Fruit fly (Drosophila melanogaster) whole organism, prepupa: ENCODE data around the gene Acph-1.

Source experiments
- CG10631 ChIP-seq: fragments of 200-800 bp; sonication (Bioruptor generic); optimal IDR thresholded peaks from 2 replicates; lab custom pipeline; 2016; ENCODE audit warnings: missing biosample characterization, missing genetic modification characterization
- CG10669 ChIP-seq: fragments of 200-800 bp; sonication (Bioruptor generic); optimal IDR thresholded peaks from 3 replicates; lab custom pipeline; 2018; ENCODE audit warnings: missing biosample characterization, mild to moderate bottlenecking, missing genetic modification characterization, moderate library complexity
- CG11294 ChIP-seq: fragments of 200-800 bp; sonication (Bioruptor generic); IDR thresholded peaks from 2 replicates; pipeline ENCODE4 v1.3.6; 2022; ENCODE audit warnings: missing biosample characterization, missing genetic modification characterization
- CG11762 ChIP-seq: fragments of 200-800 bp; sonication (Bioruptor generic); optimal IDR thresholded peaks from 3 replicates; lab custom pipeline; 2016; ENCODE audit warnings: missing biosample characterization, missing genetic modification characterization; ENCODE audit not compliant: insufficient read depth
- CG11902 ChIP-seq: fragments of 200-800 bp; sonication (Bioruptor generic); optimal IDR thresholded peaks from 3 replicates; lab custom pipeline; 2016; ENCODE audit warnings: missing biosample characterization, missing genetic modification characterization
- CG15336 ChIP-seq: fragments of 200-800 bp; sonication (Bioruptor generic); IDR thresholded peaks from 2 replicates; pipeline ENCODE4 v1.3.6; 2022; ENCODE audit warnings: missing biosample characterization, missing genetic modification characterization
- CG1621 ChIP-seq: fragments of 200-800 bp; sonication (Bioruptor generic); optimal IDR thresholded peaks from 3 replicates; lab custom pipeline; 2018; ENCODE audit warnings: missing biosample characterization, mild to moderate bottlenecking, missing genetic modification characterization
- CG16779 ChIP-seq: fragments of 200-800 bp; sonication (Bioruptor generic); optimal IDR thresholded peaks from 3 replicates; lab custom pipeline; 2017; ENCODE audit warnings: missing biosample characterization, mild to moderate bottlenecking, missing genetic modification characterization
- CG3032 ChIP-seq: fragments of 200-800 bp; optimal IDR thresholded peaks from 2 replicates; lab custom pipeline; 2019; ENCODE audit warnings: missing biosample characterization, mild to moderate bottlenecking, missing genetic modification characterization, moderate library complexity
- CG31627 ChIP-seq: fragments of 200-800 bp; sonication (Bioruptor generic); optimal IDR thresholded peaks from 3 replicates; lab custom pipeline; 2016; ENCODE audit warnings: missing biosample characterization, missing genetic modification characterization
- CG32006 ChIP-seq: fragments of 200-800 bp; sonication (Bioruptor generic); optimal IDR thresholded peaks from 3 replicates; lab custom pipeline; 2017; ENCODE audit warnings: missing biosample characterization, mild to moderate bottlenecking, missing genetic modification characterization
- CG34406 ChIP-seq: fragments of 200-800 bp; sonication (Bioruptor generic); optimal IDR thresholded peaks from 3 replicates; lab custom pipeline; 2016; ENCODE audit warnings: missing biosample characterization, missing genetic modification characterization
- CG3919 ChIP-seq: fragments of 200-800 bp; sonication (Bioruptor generic); optimal IDR thresholded peaks from 3 replicates; lab custom pipeline; 2016; ENCODE audit warnings: missing biosample characterization, missing genetic modification characterization
- CG6163 ChIP-seq: fragments of 200-800 bp; sonication (Bioruptor generic); IDR thresholded peaks from 3 replicates; pipeline ENCODE4 v1.3.6; 2022; ENCODE audit warnings: missing biosample characterization, missing genetic modification characterization
- CG6276 ChIP-seq: fragments of 200-800 bp; sonication (Bioruptor generic); optimal IDR thresholded peaks from 2 replicates; lab custom pipeline; 2017; ENCODE audit warnings: missing biosample characterization, mild to moderate bottlenecking, missing genetic modification characterization
- CG6792 ChIP-seq: fragments of 200-800 bp; sonication (Bioruptor generic); optimal IDR thresholded peaks from 3 replicates; lab custom pipeline; 2016; ENCODE audit warnings: missing biosample characterization, missing genetic modification characterization
- CG6854 ChIP-seq: fragments of 200-800 bp; sonication (Bioruptor generic); optimal IDR thresholded peaks from 2 replicates; lab custom pipeline; 2017; ENCODE audit warnings: missing biosample characterization, mild to moderate bottlenecking, missing genetic modification characterization
- CG7368 ChIP-seq: fragments of 200-800 bp; sonication (Bioruptor generic); optimal IDR thresholded peaks from 3 replicates; lab custom pipeline; 2016; ENCODE audit warnings: missing biosample characterization, missing genetic modification characterization
- CG8119 ChIP-seq: fragments of 200-800 bp; sonication (Bioruptor generic); IDR thresholded peaks from 3 replicates; pipeline ENCODE4 v1.3.6; 2022; ENCODE audit warnings: missing biosample characterization, missing genetic modification characterization
- CG8319 ChIP-seq: fragments of 200-800 bp; sonication (Bioruptor generic); optimal IDR thresholded peaks from 3 replicates; lab custom pipeline; 2016; ENCODE audit warnings: missing biosample characterization, missing genetic modification characterization
- CG8632 ChIP-seq: fragments of 200-800 bp; sonication (Bioruptor generic); optimal IDR thresholded peaks from 3 replicates; lab custom pipeline; 2016; ENCODE audit warnings: missing biosample characterization, missing genetic modification characterization
- CG9139 ChIP-seq: fragments of 200-800 bp; sonication (Bioruptor generic); optimal IDR thresholded peaks from 3 replicates; lab custom pipeline; 2017; ENCODE audit warnings: missing biosample characterization, mild to moderate bottlenecking, missing genetic modification characterization
- Eip75B ChIP-seq: fragments of 200-800 bp; sonication (Bioruptor generic); optimal IDR thresholded peaks from 3 replicates; lab custom pipeline; 2016; ENCODE audit warnings: missing biosample characterization, missing genetic modification characterization
- Eip78C ChIP-seq: fragments of 200-800 bp; sonication (Bioruptor generic); peaks from one replicate; lab custom pipeline; 2016; ENCODE audit warnings: missing biosample characterization, missing genetic modification characterization
- Eip93F ChIP-seq: fragments of 200-800 bp; sonication (Bioruptor generic); optimal IDR thresholded peaks from 2 replicates; lab custom pipeline; 2016; ENCODE audit warnings: missing biosample characterization, mild to moderate bottlenecking, missing genetic modification characterization
- Hr38 ChIP-seq: sonication (Bioruptor generic); optimal IDR thresholded peaks from 2 replicates; lab custom pipeline; 2016; ENCODE audit warnings: missing biosample characterization, missing genetic modification characterization
- Hr39 ChIP-seq: fragments of 200-800 bp; sonication (Bioruptor generic); optimal IDR thresholded peaks from 2 replicates; lab custom pipeline; 2016; ENCODE audit warnings: missing biosample characterization, missing genetic modification characterization
- Hr4 ChIP-seq: fragments of 200-800 bp; sonication (Bioruptor generic); optimal IDR thresholded peaks from 3 replicates; lab custom pipeline; 2016; ENCODE audit warnings: missing biosample characterization, missing genetic modification characterization
- Lpt ChIP-seq: fragments of 200-800 bp; sonication (Bioruptor generic); optimal IDR thresholded peaks from 3 replicates; lab custom pipeline; 2016; ENCODE audit warnings: missing biosample characterization, missing genetic modification characterization
- Met ChIP-seq: fragments of 200-800 bp; sonication (Bioruptor generic); optimal IDR thresholded peaks from 3 replicates; lab custom pipeline; 2016; ENCODE audit warnings: missing biosample characterization, missing genetic modification characterization
- OdsH ChIP-seq: fragments of 200-800 bp; sonication (Bioruptor generic); optimal IDR thresholded peaks from 3 replicates; lab custom pipeline; 2016; ENCODE audit warnings: missing biosample characterization, missing genetic modification characterization
- Smox ChIP-seq: fragments of 200-800 bp; sonication (Bioruptor generic); optimal IDR thresholded peaks from 3 replicates; lab custom pipeline; 2016; ENCODE audit warnings: missing biosample characterization, missing genetic modification characterization
- Sox14 ChIP-seq: fragments of 200-800 bp; sonication (Bioruptor generic); optimal IDR thresholded peaks from 3 replicates; lab custom pipeline; 2016; ENCODE audit warnings: missing biosample characterization, missing genetic modification characterization
- Sox15 ChIP-seq: fragments of 200-800 bp; sonication (Bioruptor generic); optimal IDR thresholded peaks from 3 replicates; lab custom pipeline; 2016; ENCODE audit warnings: missing biosample characterization, missing genetic modification characterization
- achi ChIP-seq: fragments of 200-800 bp; sonication (Bioruptor generic); optimal IDR thresholded peaks from 3 replicates; lab custom pipeline; 2016; ENCODE audit warnings: missing biosample characterization, missing genetic modification characterization
- acj6 ChIP-seq: fragments of 200-800 bp; sonication (Bioruptor generic); optimal IDR thresholded peaks from 3 replicates; lab custom pipeline; 2016; ENCODE audit warnings: missing biosample characterization, missing genetic modification characterization
- cyc ChIP-seq: fragments of 200-800 bp; sonication (Bioruptor generic); optimal IDR thresholded peaks from 3 replicates; lab custom pipeline; 2016; ENCODE audit warnings: missing biosample characterization, missing genetic modification characterization
- dac ChIP-seq: fragments of 200-800 bp; sonication (Bioruptor generic); optimal IDR thresholded peaks from 2 replicates; lab custom pipeline; 2017; ENCODE audit warnings: missing biosample characterization, mild to moderate bottlenecking, missing genetic modification characterization
- dsx ChIP-seq: fragments of 200-800 bp; optimal IDR thresholded peaks from 3 replicates; lab custom pipeline; 2019; ENCODE audit warnings: missing biosample characterization, mild to moderate bottlenecking, missing genetic modification characterization, moderate library complexity; ENCODE audit not compliant: poor library complexity, severe bottlenecking
- eg ChIP-seq: fragments of 200-800 bp; sonication (Bioruptor generic); IDR thresholded peaks from 3 replicates; pipeline ENCODE4 v1.3.6; 2022; ENCODE audit warnings: missing biosample characterization, missing genetic modification characterization
- esn ChIP-seq: fragments of 200-800 bp; sonication (Bioruptor generic); optimal IDR thresholded peaks from 2 replicates; lab custom pipeline; 2016; ENCODE audit warnings: missing biosample characterization, mild to moderate bottlenecking, missing genetic modification characterization, moderate library complexity
- fd59A ChIP-seq: fragments of 200-800 bp; sonication (Bioruptor generic); optimal IDR thresholded peaks from 2 replicates; lab custom pipeline; 2017; ENCODE audit warnings: missing biosample characterization, mild to moderate bottlenecking, missing genetic modification characterization, missing genetic modification reagents
- fd85E ChIP-seq: fragments of 200-800 bp; sonication (Bioruptor generic); optimal IDR thresholded peaks from 3 replicates; lab custom pipeline; 2016; ENCODE audit warnings: missing biosample characterization, missing genetic modification characterization
- fkh ChIP-seq: fragments of 200-800 bp; sonication (Bioruptor generic); optimal IDR thresholded peaks from 3 replicates; lab custom pipeline; 2017; ENCODE audit warnings: missing biosample characterization, mild to moderate bottlenecking, missing genetic modification characterization, moderate library complexity
- lz ChIP-seq: fragments of 200-800 bp; sonication (Bioruptor generic); optimal IDR thresholded peaks from 3 replicates; lab custom pipeline; 2016; ENCODE audit warnings: missing biosample characterization, missing genetic modification characterization
- net ChIP-seq: fragments of 200-800 bp; sonication (Bioruptor generic); optimal IDR thresholded peaks from 3 replicates; lab custom pipeline; 2016; ENCODE audit warnings: missing biosample characterization, missing genetic modification characterization
- pdm3 ChIP-seq: fragments of 200-800 bp; sonication (Bioruptor generic); optimal IDR thresholded peaks from 3 replicates; lab custom pipeline; 2016; ENCODE audit warnings: missing biosample characterization, missing genetic modification characterization
- salr ChIP-seq, 2 experiments: fragments of 200-800 bp; sonication (Bioruptor generic); optimal IDR thresholded peaks; 3 replicates each; lab custom pipeline; 2016 to 2018; ENCODE audit warnings: missing biosample characterization in 2 of 2, missing genetic modification characterization in 2 of 2, mild to moderate bottlenecking in 1 of 2
- spab ChIP-seq: fragments of 200-800 bp; sonication (Bioruptor generic); optimal IDR thresholded peaks from 2 replicates; lab custom pipeline; 2017; ENCODE audit warnings: missing biosample characterization, mild to moderate bottlenecking, missing genetic modification characterization, missing genetic modification reagents
- ss ChIP-seq, 2 experiments: fragments of 200-800 bp; sonication (Bioruptor generic); optimal IDR thresholded peaks; 2 replicates in 1 of 2; 3 replicates in 1 of 2; lab custom pipeline; 2017 to 2018; ENCODE audit warnings: mild to moderate bottlenecking in 2 of 2, missing biosample characterization in 2 of 2, missing genetic modification characterization in 2 of 2, moderate library complexity in 1 of 2
- svp ChIP-seq: fragments of 200-800 bp; sonication (Bioruptor generic); peaks from one replicate; lab custom pipeline; 2016; ENCODE audit warnings: missing biosample characterization, missing genetic modification characterization
- topi ChIP-seq: fragments of 200-800 bp; sonication (Bioruptor generic); optimal IDR thresholded peaks from 3 replicates; lab custom pipeline; 2016; ENCODE audit warnings: missing biosample characterization, missing genetic modification characterization

Gene Acph-1

DNA sequence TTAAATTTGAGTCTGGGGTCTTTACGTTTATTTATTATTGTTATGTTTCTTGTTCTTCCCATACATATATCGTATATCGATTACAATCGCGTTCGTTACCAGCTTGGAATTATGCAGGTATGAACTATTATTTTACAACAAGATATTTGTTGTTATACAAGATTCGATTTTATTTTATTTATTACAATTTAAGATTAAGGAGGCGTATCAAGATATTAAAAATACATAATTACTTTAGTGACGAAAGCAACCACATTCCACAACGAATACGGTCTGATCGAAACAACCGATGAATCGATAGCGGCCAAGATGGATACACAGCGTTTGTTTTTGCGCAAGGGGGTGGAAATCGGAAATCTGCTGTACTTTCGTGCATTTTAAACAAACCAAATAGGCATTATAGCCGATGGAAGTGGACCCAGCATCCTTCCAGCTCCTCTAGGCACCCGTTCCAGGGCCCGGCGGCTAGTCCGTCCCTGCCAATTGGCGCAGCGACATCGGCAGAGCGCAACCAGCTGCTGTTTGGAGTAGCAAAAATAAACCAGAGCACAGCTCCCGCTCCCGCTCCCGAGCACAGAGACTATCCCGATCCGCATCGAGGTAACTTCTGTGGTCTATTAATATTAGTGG lies 4.5 kb upstream of the Acph-1 start, which contains the start of the genes CG15525 and CG11504:
Gene CG15525 (minus strand): TSS at position 70 of the 630 bp plus-strand sequence.
Gene CG11504 (plus strand): TSS at position 294 of the 630 bp plus-strand sequence.
- TF ChIP-seq ss (GFP tag; optimal IDR thresholded peaks at IDR 0.05; lab: Kevin White, UChicago) = no peak
- TF ChIP-seq Lpt = no peak
- TF ChIP-seq cyc = peak; percentile 49
- no peak for TF ChIP-seq CG1621 (tag; lab: Kevin White, UChicago)
- TF ChIP-seq Hr4 (GFP tag; lab: Kevin White, UChicago) = no peak
- no peak for TF ChIP-seq svp
- no peak for TF ChIP-seq CG3919 (GFP tag; lab: Kevin White, UChicago)
- no peak for TF ChIP-seq eg (GFP tag; lab: Robert Waterston, UW)
- TF ChIP-seq OdsH (GFP tag; lab: Kevin White, UChicago) = no peak
- TF ChIP-seq fd59A = no peak
- peak; percentile 38 for TF ChIP-seq CG11902 (GFP tag; lab: Kevin White, UChicago)
- no peak for TF ChIP-seq dsx (GFP tag; lab: Kevin White, UChicago)
- TF ChIP-seq Smox (GFP tag; lab: Kevin White, UChicago) = no peak
- no peak for TF ChIP-seq topi (GFP tag; lab: Kevin White, UChicago)
- no peak for TF ChIP-seq CG8319 (GFP tag; lab: Kevin White, UChicago)
- peak; percentile 80 for TF ChIP-seq Sox14 (GFP tag; lab: Kevin White, UChicago)
- no peak for TF ChIP-seq CG6276 (GFP tag; lab: Kevin White, UChicago)
- TF ChIP-seq spab (GFP tag; lab: Kevin White, UChicago) = no peak
- peak; percentile 79 for TF ChIP-seq Eip78C (GFP tag; lab: Kevin White, UChicago)
- no peak for TF ChIP-seq CG10631
- TF ChIP-seq fkh = peak; percentile 66
- TF ChIP-seq fd85E (GFP tag; lab: Kevin White, UChicago) = no peak
- no peak for TF ChIP-seq Sox15 (GFP tag; lab: Kevin White, UChicago)
- TF ChIP-seq Eip93F (GFP tag; lab: Kevin White, UChicago) = no peak
- no peak for TF ChIP-seq Eip75B
- no peak for TF ChIP-seq achi (GFP tag; lab: Kevin White, UChicago)
- no peak for TF ChIP-seq pdm3 (GFP tag; lab: Kevin White, UChicago)
- no peak for TF ChIP-seq net (GFP tag; lab: Kevin White, UChicago)
- TF ChIP-seq Met (GFP tag; lab: Kevin White, UChicago) = no peak
- TF ChIP-seq CG8632 = no peak
- no peak for TF ChIP-seq CG10669 (GFP tag; lab: Kevin White, UChicago)
- TF ChIP-seq CG6163 (GFP tag; lab: Robert Waterston, UW) = no peak
- no peak for TF ChIP-seq Hr38 (GFP tag; lab: Kevin White, UChicago)
- peak; percentile 20 for TF ChIP-seq CG3032
- TF ChIP-seq lz = peak; percentile 57
- no peak for TF ChIP-seq CG34406 (GFP tag; lab: Kevin White, UChicago)
- no peak for TF ChIP-seq CG16779 (tag; lab: Kevin White, UChicago)
- TF ChIP-seq acj6 (GFP tag; lab: Kevin White, UChicago) = no peak
- TF ChIP-seq CG9139 (GFP tag; lab: Kevin White, UChicago) = no peak
- no peak for TF ChIP-seq CG32006
- peak; percentile 50 for TF ChIP-seq CG31627 (GFP tag; lab: Kevin White, UChicago)
- TF ChIP-seq CG11762 (GFP tag; lab: Kevin White, UChicago) = no peak
- no peak for TF ChIP-seq CG8119 (GFP tag; lab: Robert Waterston, UW)
- TF ChIP-seq esn = peak; percentile 58
- TF ChIP-seq CG11294 (GFP tag; lab: Robert Waterston, UW) = no peak; the same call in 1 of the 2 replicates
- no peak for TF ChIP-seq CG6792 (GFP tag; lab: Kevin White, UChicago)
- TF ChIP-seq salr (GFP tag; optimal IDR thresholded peaks at IDR 0.05; lab: Kevin White, UChicago) = no peak
- no peak for TF ChIP-seq CG7368 (GFP tag; lab: Kevin White, UChicago)
- TF ChIP-seq CG6854 = no peak
- no peak for TF ChIP-seq dac (GFP tag; lab: Kevin White, UChicago)
- TF ChIP-seq CG15336 = no peak
- no peak for TF ChIP-seq Hr39
